Fruit fly (Drosophila melanogaster) whole organism, embryonic: ENCODE measurements around the gene xmas.

Experiments used
- B-H2 ChIP-seq: fragments of 200-800 bp; sonication (Bioruptor generic); optimal IDR thresholded peaks from 2 replicates; lab custom pipeline; 2018; ENCODE audit warnings: missing biosample characterization, mild to moderate bottlenecking, missing genetic modification characterization
- CG10959 ChIP-seq: fragments of 200-800 bp; sonication (Bioruptor generic); IDR thresholded peaks from 2 replicates; pipeline ENCODE4 v1.3.6; 2022; ENCODE audit warnings: missing biosample characterization, missing genetic modification characterization
- CG13296 ChIP-seq: fragments of 200-800 bp; sonication (Bioruptor generic); optimal IDR thresholded peaks from 3 replicates; lab custom pipeline; 2018; ENCODE audit warnings: missing biosample characterization, mild to moderate bottlenecking, missing genetic modification characterization
- CG1529 ChIP-seq: fragments of 200-800 bp; sonication (Bioruptor generic); optimal IDR thresholded peaks from 3 replicates; lab custom pipeline; 2018; ENCODE audit warnings: missing biosample characterization, missing genetic modification characterization
- CG15479 ChIP-seq: fragments of 200-800 bp; sonication (Bioruptor generic); optimal IDR thresholded peaks from 3 replicates; lab custom pipeline; 2019; ENCODE audit warnings: missing biosample characterization, mild to moderate bottlenecking, missing genetic modification characterization, moderate library complexity
- CG16815 ChIP-seq: fragments of 200-800 bp; sonication (Bioruptor generic); optimal IDR thresholded peaks from 3 replicates; lab custom pipeline; 2017; ENCODE audit warnings: missing biosample characterization, mild to moderate bottlenecking, missing genetic modification characterization
- CG17359 ChIP-seq: fragments of 200-800 bp; sonication (Bioruptor generic); optimal IDR thresholded peaks from 3 replicates; lab custom pipeline; 2018; ENCODE audit warnings: missing biosample characterization, mild to moderate bottlenecking, missing genetic modification characterization, moderate library complexity
- CG17912 ChIP-seq: fragments of 200-800 bp; sonication (Bioruptor generic); optimal IDR thresholded peaks from 2 replicates; lab custom pipeline; 2018; ENCODE audit warnings: missing biosample characterization, mild to moderate bottlenecking, missing genetic modification characterization
- CG18262 ChIP-seq: fragments of 200-800 bp; optimal IDR thresholded peaks from 3 replicates; lab custom pipeline; 2019; ENCODE audit warnings: missing biosample characterization, mild to moderate bottlenecking, missing genetic modification characterization, moderate library complexity
- CG18619 ChIP-seq: fragments of 200-800 bp; sonication (Bioruptor generic); optimal IDR thresholded peaks from 3 replicates; lab custom pipeline; 2017; ENCODE audit warnings: missing biosample characterization, mild to moderate bottlenecking, missing genetic modification characterization
- CG2712 ChIP-seq: fragments of 200-800 bp; optimal IDR thresholded peaks from 3 replicates; lab custom pipeline; 2019; ENCODE audit warnings: missing biosample characterization, mild to moderate bottlenecking, missing genetic modification characterization, moderate library complexity
- CG32767 ChIP-seq: fragments of 200-800 bp; sonication (Bioruptor generic); IDR thresholded peaks from 2 replicates; pipeline ENCODE4 v1.3.6; 2022; ENCODE audit warnings: missing biosample characterization, missing genetic modification characterization
- CG42726 ChIP-seq: fragments of 200-800 bp; sonication (Bioruptor generic); IDR thresholded peaks from 2 replicates; pipeline ENCODE4 v1.3.6; 2022; ENCODE audit warnings: missing biosample characterization, missing genetic modification characterization; ENCODE audit not compliant: partially characterized antibody
- CG4282 ChIP-seq: fragments of 200-800 bp; sonication (Bioruptor generic); optimal IDR thresholded peaks from 2 replicates; lab custom pipeline; 2016; ENCODE audit warnings: missing biosample characterization, missing genetic modification characterization
- CG4404 ChIP-seq: fragments of 200-800 bp; sonication (Bioruptor generic); IDR thresholded peaks from 2 replicates; pipeline ENCODE4 v1.3.6; 2022; ENCODE audit warnings: missing biosample characterization, missing genetic modification characterization
- CG5245 ChIP-seq: fragments of 200-800 bp; sonication (Bioruptor generic); optimal IDR thresholded peaks from 3 replicates; lab custom pipeline; 2016; ENCODE audit warnings: missing biosample characterization, missing genetic modification characterization
- CG6765 ChIP-seq: fragments of 200-800 bp; sonication (Bioruptor generic); optimal IDR thresholded peaks from 3 replicates; lab custom pipeline; 2017; ENCODE audit warnings: missing biosample characterization, mild to moderate bottlenecking, missing genetic modification characterization
- CG7556 ChIP-seq: fragments of 200-800 bp; sonication (Bioruptor generic); optimal IDR thresholded peaks from 2 replicates; lab custom pipeline; 2017; ENCODE audit warnings: missing biosample characterization, mild to moderate bottlenecking, missing genetic modification characterization
- CG7745 ChIP-seq: fragments of 200-800 bp; sonication (Bioruptor generic); optimal IDR thresholded peaks from 2 replicates; lab custom pipeline; 2018; ENCODE audit warnings: missing biosample characterization, mild to moderate bottlenecking, missing genetic modification characterization, moderate library complexity
- CG7928 ChIP-seq: fragments of 200-800 bp; sonication (Bioruptor generic); optimal IDR thresholded peaks from 2 replicates; lab custom pipeline; 2017; ENCODE audit warnings: missing biosample characterization, mild to moderate bottlenecking, missing genetic modification characterization
- CG7987 ChIP-seq: fragments of 200-800 bp; sonication (Bioruptor generic); optimal IDR thresholded peaks from 2 replicates; lab custom pipeline; 2018; ENCODE audit warnings: missing biosample characterization, mild to moderate bottlenecking, missing genetic modification characterization, moderate library complexity
- CG8089 ChIP-seq: fragments of 200-800 bp; sonication (Bioruptor generic); optimal IDR thresholded peaks from 3 replicates; lab custom pipeline; 2016; ENCODE audit warnings: missing biosample characterization, missing genetic modification characterization
- CG8281 ChIP-seq: fragments of 200-800 bp; sonication (Bioruptor generic); optimal IDR thresholded peaks from 2 replicates; lab custom pipeline; 2018; ENCODE audit warnings: missing biosample characterization, mild to moderate bottlenecking, missing genetic modification characterization, moderate library complexity
- Dip2 ChIP-seq: fragments of 200-800 bp; sonication (Bioruptor generic); IDR thresholded peaks from 2 replicates; pipeline ENCODE4 v1.3.6; 2022; ENCODE audit warnings: missing biosample characterization, missing genetic modification characterization
- H2.0 ChIP-seq: fragments of 200-800 bp; sonication (Bioruptor generic); IDR thresholded peaks from 2 replicates; pipeline ENCODE4 v1.3.6; 2022; ENCODE audit warnings: missing biosample characterization, missing genetic modification characterization
- HLH3B ChIP-seq: fragments of 200-800 bp; sonication (Bioruptor generic); IDR thresholded peaks from 2 replicates; pipeline ENCODE4 v1.3.6; 2022; ENCODE audit warnings: missing biosample characterization, missing genetic modification characterization
- Hr3 ChIP-seq: fragments of 200-800 bp; sonication (Bioruptor generic); optimal IDR thresholded peaks from 3 replicates; lab custom pipeline; 2016; ENCODE audit warnings: missing biosample characterization, missing genetic modification characterization
- MTF-1 ChIP-seq: fragments of 200-800 bp; sonication (Bioruptor generic); optimal IDR thresholded peaks from 2 replicates; lab custom pipeline; 2018; ENCODE audit warnings: missing biosample characterization, mild to moderate bottlenecking, missing genetic modification characterization, borderline replicate concordance
- TFAM ChIP-seq: fragments of 200-800 bp; sonication (Bioruptor generic); optimal IDR thresholded peaks from 2 replicates; lab custom pipeline; 2017; ENCODE audit warnings: missing biosample characterization, missing genetic modification characterization, inconsistent platforms
- amos ChIP-seq: fragments of 200-800 bp; sonication (Bioruptor generic); IDR thresholded peaks from 2 replicates; pipeline ENCODE4 v1.3.6; 2022; ENCODE audit warnings: missing biosample characterization, missing genetic modification characterization; ENCODE audit not compliant: partially characterized antibody
- ara ChIP-seq: fragments of 200-800 bp; sonication (Bioruptor generic); IDR thresholded peaks from 2 replicates; pipeline ENCODE4 v1.3.6; 2022; ENCODE audit warnings: missing biosample characterization, missing genetic modification characterization
- bowl ChIP-seq: fragments of 200-800 bp; sonication (Bioruptor generic); IDR thresholded peaks from 2 replicates; pipeline ENCODE4 v1.3.6; 2022; ENCODE audit warnings: missing biosample characterization, missing genetic modification characterization
- chm ChIP-seq: fragments of 200-800 bp; sonication (Bioruptor generic); IDR thresholded peaks from 2 replicates; pipeline ENCODE4 v1.3.6; 2022; ENCODE audit warnings: missing biosample characterization, missing genetic modification characterization
- da ChIP-seq: fragments of 200-800 bp; sonication (Bioruptor generic); optimal IDR thresholded peaks from 2 replicates; lab custom pipeline; 2016; ENCODE audit warnings: missing biosample characterization, missing genetic modification characterization
- dm ChIP-seq: fragments of 200-800 bp; sonication (Bioruptor generic); optimal IDR thresholded peaks from 3 replicates; lab custom pipeline; 2016; ENCODE audit warnings: missing biosample characterization, missing genetic modification characterization
- eve ChIP-seq, 2 experiments: fragments of >200 bp; optimal IDR thresholded peaks; 2 replicates each; lab custom pipeline; 2017; ENCODE audit warnings: missing biosample characterization in 2 of 2, missing genetic modification characterization in 2 of 2
- gcm ChIP-seq: fragments of 200-800 bp; sonication (Bioruptor generic); optimal IDR thresholded peaks from 2 replicates; lab custom pipeline; 2019; ENCODE audit warnings: missing biosample characterization, mild to moderate bottlenecking, missing genetic modification characterization, moderate library complexity
- gsb ChIP-seq: fragments of 200-800 bp; sonication (Bioruptor generic); IDR thresholded peaks from 2 replicates; pipeline ENCODE4 v1.3.6; 2022; ENCODE audit warnings: missing biosample characterization, missing genetic modification characterization
- hb ChIP-seq: fragments of 200-800 bp; sonication (Bioruptor generic); IDR thresholded peaks from 3 replicates; pipeline ENCODE4 v1.3.6; 2022; ENCODE audit warnings: missing biosample characterization, missing genetic modification characterization; ENCODE audit not compliant: partially characterized antibody
- jigr1 ChIP-seq: fragments of 200-800 bp; sonication (Bioruptor generic); IDR thresholded peaks from 3 replicates; pipeline ENCODE4 v1.3.6; 2022; ENCODE audit warnings: missing biosample characterization, missing genetic modification characterization
- maf-S ChIP-seq: fragments of 200-800 bp; sonication (Bioruptor generic); optimal IDR thresholded peaks from 2 replicates; lab custom pipeline; 2016; ENCODE audit warnings: missing biosample characterization, missing genetic modification characterization
- mld ChIP-seq: fragments of 200-800 bp; sonication (Bioruptor generic); IDR thresholded peaks from 3 replicates; pipeline ENCODE4 v1.3.6; 2022; ENCODE audit warnings: missing biosample characterization, missing genetic modification characterization; ENCODE audit not compliant: partially characterized antibody
- nmo ChIP-seq: fragments of 200-800 bp; sonication (Bioruptor generic); optimal IDR thresholded peaks from 2 replicates; lab custom pipeline; 2018; ENCODE audit warnings: missing biosample characterization, mild to moderate bottlenecking, missing genetic modification characterization, moderate library complexity
- p53 ChIP-seq: fragments of 200-800 bp; sonication (Bioruptor generic); optimal IDR thresholded peaks from 2 replicates; lab custom pipeline; 2016; ENCODE audit warnings: missing biosample characterization, missing genetic modification characterization
- sc ChIP-seq, 3 experiments: fragments of >200 bp in 2 of 3; fragments of 200-800 bp in 1 of 3; sonication (Bioruptor generic) in 1 of 3; optimal IDR thresholded peaks; 2 replicates in 2 of 3; 3 replicates in 1 of 3; lab custom pipeline; 2017; ENCODE audit warnings: mild to moderate bottlenecking in 1 of 3, missing biosample characterization in 1 of 3, missing genetic modification characterization in 1 of 3, missing genetic modification reagents in 1 of 3
- sd ChIP-seq: fragments of 200-800 bp; sonication (Bioruptor generic); optimal IDR thresholded peaks from 3 replicates; lab custom pipeline; 2018; ENCODE audit warnings: missing biosample characterization, mild to moderate bottlenecking, missing genetic modification characterization, moderate library complexity
- shn ChIP-seq: fragments of 200-800 bp; sonication (Bioruptor generic); optimal IDR thresholded peaks from 3 replicates; lab custom pipeline; 2016; ENCODE audit warnings: missing biosample characterization, missing genetic modification characterization
- stc ChIP-seq: fragments of 200-800 bp; sonication (Bioruptor generic); IDR thresholded peaks from 2 replicates; pipeline ENCODE4 v1.3.6; 2022; ENCODE audit warnings: missing biosample characterization, missing genetic modification characterization
- trem ChIP-seq: fragments of 200-800 bp; optimal IDR thresholded peaks from 3 replicates; lab custom pipeline; 2019; ENCODE audit warnings: missing biosample characterization, mild to moderate bottlenecking, missing genetic modification characterization, moderate library complexity
- ttk ChIP-seq: fragments of 200-800 bp; sonication (Bioruptor generic); IDR thresholded peaks from 2 replicates; pipeline ENCODE4 v2.1.2; 2022; ENCODE audit warnings: missing biosample characterization, missing genetic modification characterization

Gene xmas

dm6 chrX:17178484-17178921 lies 19.4 kb upstream of the xmas start (continued):
- TF ChIP-seq CG5245 (GFP tag; lab: Kevin White, UChicago) (peak; percentile 96), hb (no peak), maf-S (no peak), CG7928 (peak; percentile 64), amos (no peak), da (peak; percentile 15), CG16815 (GFP tag; lab: Kevin White, UChicago) (no peak), gsb (GFP tag; lab: Robert Waterston, UW) (peak; percentile 97), CG6765 (peak; percentile 91), CG18619 (no peak), p53 (GFP tag; lab: Kevin White, UChicago) (no peak), MTF-1 (GFP tag; lab: Kevin White, UChicago) (peak; percentile 93), CG32767 (GFP tag; lab: Robert Waterston, UW) (peak; percentile 89), ttk (peak; percentile 99), sd (no peak), jigr1 (GFP tag; lab: Robert Waterston, UW) (peak; percentile 97), CG18262 (tag; lab: Kevin White, UChicago) (peak; percentile 99), chm (GFP tag; lab: Robert Waterston, UW) (peak; percentile 70; the same call in 1 of the 2 replicates), dm (GFP tag; lab: Kevin White, UChicago) (no peak), CG13296 (GFP tag; lab: Kevin White, UChicago) (peak; percentile 97), trem (tag; lab: Kevin White, UChicago) (peak; percentile 96), H2.0 (GFP tag; lab: Robert Waterston, UW) (no peak), CG17359 (tag; lab: Kevin White, UChicago) (peak; percentile 98), nmo (GFP tag; lab: Kevin White, UChicago) (peak; percentile 99), CG4404 (GFP tag; lab: Robert Waterston, UW) (peak; percentile 98), CG17912 (peak; percentile 67), CG8281 (tag; lab: Kevin White, UChicago) (peak; percentile 86), HLH3B (GFP tag; lab: Robert Waterston, UW) (peak; percentile 99), Dip2 (GFP tag; lab: Robert Waterston, UW) (peak; percentile 78), CG15479 (no peak), B-H2 (GFP tag; lab: Kevin White, UChicago) (peak; percentile 56), CG7987 (GFP tag; lab: Kevin White, UChicago) (peak; percentile 90), CG1529 (GFP tag; lab: Kevin White, UChicago) (no peak), bowl (GFP tag; lab: Robert Waterston, UW) (peak; percentile 99), TFAM (GFP tag; lab: Kevin White, UChicago) (peak; percentile 87), CG8089 (GFP tag; lab: Kevin White, UChicago) (peak; percentile 90), shn (GFP tag; lab: Kevin White, UChicago) (no peak), CG7745 (no peak), CG10959 (GFP tag; lab: Robert Waterston, UW) (peak; percentile 99), ara (peak; percentile 99), CG2712 (peak; percentile 99), gcm (no peak), eve (GFP tag; optimal IDR thresholded peaks at IDR 0.05; lab: Kevin White, UChicago) (peak; percentile 57 to 98), stc (GFP tag; lab: Robert Waterston, UW) (peak; percentile 99), CG7556 (GFP tag; lab: Kevin White, UChicago) (no peak), CG4282 (GFP tag; lab: Kevin White, UChicago) (peak; percentile 29), sc (optimal IDR thresholded peaks at IDR 0.05; lab: Kevin White, UChicago) (no peak), sc (GFP tag; optimal IDR thresholded peaks at IDR 0.05; lab: Kevin White, UChicago) (no peak), CG42726 (GFP tag; lab: Robert Waterston, UW) (no peak), mld (no peak), Hr3 (GFP tag; lab: Kevin White, UChicago) (peak; percentile 97)
